Fruit fly (Drosophila melanogaster) whole organism: ENCODE results near the gene Mcm2.

Experiments used
- CG8478 ChIP-seq: fragments of >200 bp; optimal IDR thresholded peaks from 2 replicates; lab custom pipeline; 2018; ENCODE audit warnings: inconsistent platforms
- EcR ChIP-seq, 2 experiments: fragments of >200 bp; optimal IDR thresholded peaks; 2 replicates each; lab custom pipeline; 2017; ENCODE audit warnings: missing biosample characterization in 2 of 2, missing genetic modification characterization in 2 of 2, missing genetic modification reagents in 2 of 2
- psq ChIP-seq: fragments of >200 bp; optimal IDR thresholded peaks from 2 replicates; lab custom pipeline; 2017
- usp ChIP-seq: fragments of >200 bp; optimal IDR thresholded peaks from 2 replicates; lab custom pipeline; 2017; ENCODE audit warnings: missing biosample characterization, missing genetic modification characterization, mixed read lengths

DNA sequence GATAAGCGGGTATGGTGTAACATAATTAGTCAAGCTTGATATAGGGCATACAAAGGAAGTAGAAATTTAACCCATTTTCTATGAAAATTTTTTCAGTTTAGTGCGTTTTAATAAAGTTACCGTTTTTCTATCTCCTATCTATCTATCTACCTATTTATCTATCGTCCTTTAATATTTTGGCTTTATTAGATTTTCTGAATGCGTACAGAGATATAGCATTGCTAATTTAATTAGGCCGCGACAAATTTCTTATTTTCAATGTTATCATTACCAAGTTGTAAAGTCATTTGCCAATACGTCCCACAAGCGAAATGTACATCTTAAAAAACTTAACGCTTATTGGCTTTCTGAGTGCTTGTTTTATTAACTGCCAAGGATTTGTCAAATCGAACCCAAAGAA lies 16.6 kb upstream of the Mcm2 start, which contains the start of gene CG15864:
- TF ChIP-seq usp (GFP tag; lab: Kevin White, UChicago) (no peak), psq (lab: Kevin White, UChicago) (no peak), CG8478 (lab: Kevin White, UChicago) (no peak), EcR (GFP tag; optimal IDR thresholded peaks at IDR 0.05; lab: Kevin White, UChicago) (no peak)
